Worm (Caenorhabditis elegans) whole organism, L4/young adult: ENCODE data around the gene ssp-33.
A peak's percentile ranks its signal among the peaks of the same experiment; 100 is the strongest.

Source experiments
- W03F9.2 ChIP-seq: fragments of 150-350 bp; optimal IDR thresholded peaks from 2 replicates; lab custom pipeline; 2014; ENCODE audit warnings: missing biosample characterization, missing genetic modification characterization
- dao-5 ChIP-seq: sonication (generic microtip); optimal IDR thresholded peaks from 2 replicates; lab custom pipeline; 2016; ENCODE audit warnings: missing genotype, missing genetic modification characterization, moderate library complexity, missing compliant biosample characterization
- him-1 ChIP-seq: sonication (generic microtip); optimal IDR thresholded peaks from 2 replicates; lab custom pipeline; 2016; ENCODE audit warnings: missing genotype, missing genetic modification reagents, missing genetic modification characterization, missing compliant biosample characterization

The ssp-33 gene

DNA sequence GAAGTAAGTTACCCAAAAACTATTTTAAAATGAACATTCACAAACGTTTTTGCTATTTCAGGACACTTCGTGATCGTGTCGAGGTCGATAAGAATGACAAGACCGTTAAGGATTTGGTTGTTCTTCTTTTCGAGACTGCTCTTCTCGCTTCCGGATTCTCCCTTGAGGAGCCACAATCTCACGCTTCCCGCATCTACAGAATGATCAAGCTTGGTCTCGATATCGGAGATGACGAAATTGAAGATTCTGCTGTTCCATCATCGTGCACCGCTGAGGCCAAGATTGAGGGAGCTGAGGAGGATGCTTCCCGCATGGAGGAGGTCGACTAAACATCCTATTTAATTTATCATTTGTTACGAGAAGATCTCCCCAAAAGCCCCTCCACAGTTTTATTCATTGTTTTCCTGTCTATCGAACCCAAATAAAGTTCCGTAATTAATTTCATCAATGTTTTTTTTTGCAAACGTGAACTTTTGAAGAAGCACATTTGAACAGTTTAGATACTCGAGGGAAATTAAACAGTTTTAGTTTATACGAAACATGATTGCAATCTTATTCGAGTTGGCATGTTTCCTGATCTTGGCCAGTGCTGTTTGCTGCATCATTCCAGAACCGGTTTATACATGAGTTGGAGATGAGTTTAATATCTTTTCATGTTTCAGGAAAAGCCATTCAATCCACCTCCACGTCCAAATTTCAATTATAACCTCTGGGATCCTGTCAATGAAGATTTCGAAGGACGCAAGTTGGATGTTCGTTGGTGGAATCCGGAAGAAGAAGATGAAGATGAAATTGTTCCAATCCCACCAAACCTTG lies 22.9 kb upstream of the ssp-33 start, which contains the start of gene C47E8.11:
TSS of gene C47E8.11 (plus strand) at position 520 of the 816 bp plus-strand sequence.
- TF ChIP-seq him-1 (tag; lab: Kevin White, UChicago) = no peak
- no peak for TF ChIP-seq dao-5 (tag; lab: Kevin White, UChicago)
- peak; percentile 48 for TF ChIP-seq W03F9.2 (tag; lab: Kevin White, UChicago)

DNA sequence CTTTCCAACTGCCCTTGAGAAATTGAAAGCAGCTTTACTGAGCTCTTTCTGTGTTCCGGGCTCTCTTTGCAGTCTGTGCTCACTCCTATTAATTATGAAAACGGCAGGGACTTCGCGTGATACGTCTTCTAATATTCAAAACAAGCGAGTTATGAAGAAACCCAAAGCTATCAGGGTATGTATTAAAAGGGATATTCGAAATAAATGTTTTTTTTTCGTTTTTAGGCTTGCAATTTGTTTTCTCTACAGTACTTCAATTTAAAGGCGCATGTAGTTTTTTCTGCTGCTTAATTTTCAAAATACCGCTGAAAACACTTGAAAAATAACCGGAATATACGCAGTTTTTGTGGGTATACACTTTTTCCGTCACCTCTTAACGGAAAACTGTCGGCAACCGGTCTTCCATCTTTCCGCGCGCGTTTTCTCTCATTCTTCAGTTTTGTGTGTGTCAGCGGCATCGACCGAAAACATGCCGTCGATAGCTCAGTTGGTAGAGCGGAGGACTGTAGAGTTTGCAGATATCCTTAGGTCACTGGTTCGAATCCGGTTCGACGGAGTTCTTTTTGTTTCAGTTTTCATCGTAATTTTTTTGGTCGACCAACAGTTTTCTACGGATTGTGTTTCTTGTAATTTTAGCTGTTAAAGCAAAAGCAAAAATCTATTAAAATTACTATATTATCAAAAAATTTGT lies 22.0 kb upstream of the ssp-33 start, which contains the start of gene gasr-8:
TSS of gene gasr-8 (plus strand) at position 51 of the 691 bp plus-strand sequence.
- TF ChIP-seq him-1 (tag; lab: Kevin White, UChicago) (no peak), W03F9.2 (tag; lab: Kevin White, UChicago) (no peak), dao-5 (tag; lab: Kevin White, UChicago) (no peak)

DNA sequence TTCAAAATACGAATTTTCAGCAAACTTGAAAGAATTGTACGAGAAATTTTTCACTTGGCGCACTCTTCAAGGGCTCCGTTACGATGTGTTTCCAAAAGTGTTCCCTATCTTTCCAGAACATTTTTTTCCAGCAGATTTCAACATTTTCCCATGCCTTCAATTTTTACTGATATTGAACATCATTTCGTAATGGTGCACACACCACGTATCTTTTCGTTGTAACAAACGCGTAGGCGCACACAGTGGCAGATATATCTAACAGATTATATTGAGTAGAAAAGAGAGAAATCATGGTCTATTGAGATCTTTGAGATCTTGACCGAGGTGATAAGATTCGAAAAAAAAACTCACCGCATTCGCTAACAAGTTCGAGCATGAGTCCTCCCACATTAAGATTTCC lies 15.5 kb upstream of the ssp-33 start:
- TF ChIP-seq W03F9.2 (tag; lab: Kevin White, UChicago) = no peak
- no peak for TF ChIP-seq dao-5 (tag; lab: Kevin White, UChicago)
- no peak for TF ChIP-seq him-1 (tag; lab: Kevin White, UChicago)

DNA sequence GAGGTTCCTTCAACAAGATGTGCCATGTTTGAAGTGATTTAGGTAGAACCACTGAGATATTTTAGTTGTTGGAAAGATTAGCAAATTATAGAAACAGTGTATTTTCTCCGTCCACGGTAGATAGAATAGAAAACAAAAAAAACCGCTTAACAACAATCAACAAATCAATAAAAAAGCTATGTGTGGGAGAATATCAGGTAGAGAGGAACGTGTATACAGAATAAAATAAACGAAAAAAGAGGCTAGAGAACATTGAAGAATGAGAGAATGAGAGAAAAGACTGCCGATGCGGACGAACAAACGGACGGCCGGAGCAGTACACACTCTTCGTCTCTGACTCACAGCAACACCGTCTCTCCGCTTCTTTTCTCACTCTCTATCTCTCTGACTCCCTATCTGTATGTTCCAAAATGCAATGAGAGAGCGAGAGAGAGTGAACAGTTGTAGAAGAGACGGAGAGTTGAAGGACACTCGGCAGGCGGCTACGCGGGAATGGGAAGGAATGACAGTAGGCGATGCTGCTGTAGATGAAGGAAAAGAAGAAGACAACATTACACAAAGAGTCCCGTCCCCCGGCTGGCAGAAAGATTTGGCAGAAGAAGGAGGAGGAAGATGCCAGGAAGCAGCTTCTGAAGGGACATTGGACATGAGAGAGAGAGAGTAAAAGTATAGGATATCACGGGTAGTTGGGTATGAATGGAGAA lies 14.4 kb upstream of the ssp-33 start, which contains the start of gene unc-112:
TSS of gene unc-112 (minus strand) at position 51 of the 704 bp plus-strand sequence.
- TF ChIP-seq dao-5 (tag; lab: Kevin White, UChicago) (no peak), W03F9.2 (tag; lab: Kevin White, UChicago) (peak; percentile 77), him-1 (tag; lab: Kevin White, UChicago) (peak; percentile 50)

DNA sequence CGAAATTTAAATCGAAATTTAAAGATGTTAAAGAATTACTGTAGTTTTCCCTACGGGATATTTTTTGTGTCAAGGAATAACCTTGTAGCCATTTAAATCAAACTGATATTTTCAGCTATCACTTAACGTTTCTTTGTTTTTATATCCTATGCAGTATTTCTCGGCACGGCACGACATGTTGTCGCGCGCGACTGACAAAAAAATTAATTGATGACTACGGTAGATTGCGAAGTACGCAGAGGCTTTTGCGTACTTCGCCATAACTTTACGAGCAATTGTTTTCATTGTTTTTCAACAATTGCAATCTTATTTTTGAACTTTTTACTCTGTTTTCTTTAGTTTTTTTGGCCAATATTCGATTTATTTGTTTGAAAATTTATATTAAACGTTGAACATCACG lies 13.2 kb upstream of the ssp-33 start:
- no peak for TF ChIP-seq dao-5 (tag; lab: Kevin White, UChicago)
- TF ChIP-seq W03F9.2 (tag; lab: Kevin White, UChicago) = no peak
- no peak for TF ChIP-seq him-1 (tag; lab: Kevin White, UChicago)

DNA sequence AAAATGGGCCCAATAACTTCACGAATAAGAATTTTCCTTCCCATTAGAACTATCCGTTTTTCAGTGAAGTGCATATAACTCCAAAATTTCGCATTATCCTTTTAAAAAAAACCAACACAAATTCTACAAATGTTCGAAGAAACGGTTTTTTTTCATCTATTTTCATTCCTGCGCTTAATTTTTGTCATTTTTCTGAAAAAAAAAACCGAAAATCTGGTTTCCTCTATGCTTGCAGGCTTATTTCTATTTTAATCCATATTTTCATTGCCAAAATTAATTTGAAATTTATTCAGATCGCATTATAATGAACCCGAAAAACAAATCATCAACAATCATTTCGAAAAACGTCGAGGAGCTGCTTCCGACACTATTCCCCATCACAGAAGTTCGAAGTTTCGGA lies 12.5 kb upstream of the ssp-33 start, which contains the start of gene set-5:
TSS of gene set-5 (plus strand) at position 301 of the 400 bp plus-strand sequence.
- TF ChIP-seq dao-5 (tag; lab: Kevin White, UChicago) (no peak), W03F9.2 (tag; lab: Kevin White, UChicago) (no peak), him-1 (tag; lab: Kevin White, UChicago) (no peak)

DNA sequence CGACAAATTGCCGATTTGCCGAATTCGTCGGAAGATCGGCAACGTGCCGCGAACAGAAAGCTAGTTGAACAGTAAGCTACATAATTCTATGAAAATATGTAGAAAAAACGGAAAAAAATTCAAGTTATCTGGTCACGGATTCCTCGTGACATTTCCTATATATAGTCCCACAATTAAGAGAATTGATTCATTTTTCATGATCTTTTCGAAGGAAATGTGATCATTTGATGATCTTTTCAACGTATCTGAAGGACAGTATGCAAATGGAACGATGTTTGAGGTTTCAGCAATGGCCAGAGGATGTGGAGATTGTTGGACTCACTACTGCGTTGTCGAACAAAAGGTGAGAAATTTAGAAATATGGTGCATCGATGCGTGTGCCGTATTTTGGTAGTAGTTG lies 3.2 kb upstream of the ssp-33 start, which contains the start of gene R08A2.9:
TSS of gene R08A2.9 (plus strand) at position 301 of the 400 bp plus-strand sequence.
- TF ChIP-seq him-1 (tag; lab: Kevin White, UChicago) (no peak), dao-5 (tag; lab: Kevin White, UChicago) (no peak), W03F9.2 (tag; lab: Kevin White, UChicago) (no peak)

DNA sequence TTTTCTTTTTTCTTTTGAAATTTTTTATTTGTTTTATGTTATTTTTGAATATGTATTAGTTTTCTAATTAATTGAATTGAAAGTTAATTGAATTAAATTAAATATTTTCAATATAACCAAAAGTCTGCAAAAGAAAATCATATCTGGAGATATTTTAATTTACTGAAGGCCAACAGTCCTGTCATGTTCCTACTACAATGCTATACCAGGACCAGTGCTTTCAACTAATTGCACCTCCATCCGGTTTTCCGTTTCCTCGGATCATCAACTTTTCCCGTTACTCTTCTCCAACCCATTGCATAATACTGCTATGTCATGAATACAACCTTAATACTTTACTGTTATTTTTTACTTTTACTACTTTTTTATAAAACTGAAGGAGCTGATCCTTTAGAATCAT lies 1.1 kb downstream of the ssp-33 start, which contains the start of gene R08A2.5:
TSS of gene R08A2.5 (plus strand) at position 301 of the 400 bp plus-strand sequence.
- TF ChIP-seq dao-5 (tag; lab: Kevin White, UChicago) (no peak), W03F9.2 (tag; lab: Kevin White, UChicago) (no peak)

DNA sequence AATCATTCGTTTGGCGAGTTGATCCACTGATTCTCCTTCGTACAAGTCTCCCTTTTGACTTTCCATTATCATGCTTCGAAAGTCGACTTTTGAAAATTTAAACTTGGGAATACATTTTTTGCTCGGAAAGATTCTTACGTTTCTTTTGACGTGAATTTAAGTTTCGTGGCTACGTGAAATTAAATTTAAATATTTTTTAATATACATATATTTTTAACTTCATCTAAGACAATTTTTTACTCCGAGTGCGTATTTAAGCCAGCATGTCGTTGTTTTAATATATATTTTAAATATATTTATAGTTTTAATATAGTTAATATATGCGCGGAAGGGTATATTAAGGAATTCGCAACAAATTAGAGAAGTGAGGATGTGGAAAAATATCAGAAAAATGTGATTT lies 4.4 kb downstream of the ssp-33 start, which contains the start of gene R08A2.2:
TSS of gene R08A2.2 (minus strand) at position 101 of the 400 bp plus-strand sequence.
- TF ChIP-seq W03F9.2 (tag; lab: Kevin White, UChicago) = no peak
- TF ChIP-seq him-1 (tag; lab: Kevin White, UChicago) = no peak
- no peak for TF ChIP-seq dao-5 (tag; lab: Kevin White, UChicago)

DNA sequence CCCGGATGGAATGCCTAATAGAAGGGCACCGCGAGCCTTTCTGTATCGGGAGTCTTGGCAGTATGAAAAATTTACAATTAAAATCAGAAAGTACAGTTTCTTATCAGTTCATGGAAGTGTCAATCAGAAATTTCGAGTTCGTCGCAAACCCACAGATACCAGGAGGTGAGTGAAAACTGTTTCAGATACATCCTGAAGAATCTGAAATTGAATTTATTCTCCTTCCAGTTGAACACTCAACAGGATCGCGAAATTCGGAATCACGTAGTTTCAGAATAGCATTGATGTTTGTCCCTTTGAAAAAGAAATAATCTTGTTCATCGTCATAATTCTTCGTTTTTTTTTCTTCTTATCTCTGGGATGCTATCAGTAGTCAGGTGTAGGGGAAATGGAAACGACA lies 4.9 kb downstream of the ssp-33 start, which contains the start of gene fbxa-147:
TSS of gene fbxa-147 (plus strand) at position 386 of the 400 bp plus-strand sequence.
- no peak for TF ChIP-seq him-1 (tag; lab: Kevin White, UChicago)
- TF ChIP-seq W03F9.2 (tag; lab: Kevin White, UChicago) = no peak
- TF ChIP-seq dao-5 (tag; lab: Kevin White, UChicago) = no peak

DNA sequence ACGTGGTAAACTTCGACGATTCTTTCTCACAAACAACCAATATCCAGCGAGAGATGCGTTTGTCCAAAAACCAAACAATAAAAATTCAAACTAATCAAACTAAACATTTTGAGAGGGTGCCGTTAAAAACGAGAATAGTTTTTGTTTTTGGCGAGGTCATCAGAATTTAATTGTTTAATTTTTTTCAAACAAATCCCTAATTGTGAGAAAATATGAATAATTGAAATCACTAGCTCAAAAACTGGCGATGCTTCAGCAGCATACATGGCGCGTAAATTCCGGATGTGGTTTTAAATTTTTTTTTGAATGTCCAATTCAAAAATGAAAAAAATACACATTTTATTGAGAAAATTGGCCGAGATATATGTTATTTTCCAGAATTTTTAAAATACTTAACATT lies 8.3 kb downstream of the ssp-33 start, which contains the start of gene R08A2.1:
TSS of gene R08A2.1 (minus strand) at position 101 of the 400 bp plus-strand sequence.
- TF ChIP-seq W03F9.2 (tag; lab: Kevin White, UChicago) (no peak), him-1 (tag; lab: Kevin White, UChicago) (no peak), dao-5 (tag; lab: Kevin White, UChicago) (no peak)

DNA sequence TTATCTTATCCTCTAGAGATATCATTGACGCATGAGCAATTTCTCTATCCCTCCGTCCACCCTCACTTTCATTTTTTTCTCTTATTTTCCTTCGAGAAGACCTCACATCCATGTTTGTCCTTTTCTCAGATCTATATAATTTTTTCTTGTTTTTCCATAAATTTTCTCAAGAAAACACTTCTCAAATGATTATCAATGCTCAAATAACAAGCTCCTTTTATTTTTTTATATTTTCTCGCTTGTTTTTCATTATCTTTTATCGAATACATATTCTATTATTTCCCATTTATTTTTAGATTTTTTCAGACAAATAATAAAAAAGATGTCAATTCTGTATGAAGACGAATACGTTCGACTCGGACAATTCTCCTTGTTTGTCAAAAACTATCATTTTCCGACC lies 11.8 kb downstream of the ssp-33 start, which contains the start of gene R08A2.7:
TSS of gene R08A2.7 (plus strand) at position 301 of the 400 bp plus-strand sequence.
- TF ChIP-seq W03F9.2 (tag; lab: Kevin White, UChicago) (no peak), him-1 (tag; lab: Kevin White, UChicago) (no peak), dao-5 (tag; lab: Kevin White, UChicago) (no peak)
